5 fruit fly cellular contexts compared by ENCODE assay signal in the genomic region with DNA sequence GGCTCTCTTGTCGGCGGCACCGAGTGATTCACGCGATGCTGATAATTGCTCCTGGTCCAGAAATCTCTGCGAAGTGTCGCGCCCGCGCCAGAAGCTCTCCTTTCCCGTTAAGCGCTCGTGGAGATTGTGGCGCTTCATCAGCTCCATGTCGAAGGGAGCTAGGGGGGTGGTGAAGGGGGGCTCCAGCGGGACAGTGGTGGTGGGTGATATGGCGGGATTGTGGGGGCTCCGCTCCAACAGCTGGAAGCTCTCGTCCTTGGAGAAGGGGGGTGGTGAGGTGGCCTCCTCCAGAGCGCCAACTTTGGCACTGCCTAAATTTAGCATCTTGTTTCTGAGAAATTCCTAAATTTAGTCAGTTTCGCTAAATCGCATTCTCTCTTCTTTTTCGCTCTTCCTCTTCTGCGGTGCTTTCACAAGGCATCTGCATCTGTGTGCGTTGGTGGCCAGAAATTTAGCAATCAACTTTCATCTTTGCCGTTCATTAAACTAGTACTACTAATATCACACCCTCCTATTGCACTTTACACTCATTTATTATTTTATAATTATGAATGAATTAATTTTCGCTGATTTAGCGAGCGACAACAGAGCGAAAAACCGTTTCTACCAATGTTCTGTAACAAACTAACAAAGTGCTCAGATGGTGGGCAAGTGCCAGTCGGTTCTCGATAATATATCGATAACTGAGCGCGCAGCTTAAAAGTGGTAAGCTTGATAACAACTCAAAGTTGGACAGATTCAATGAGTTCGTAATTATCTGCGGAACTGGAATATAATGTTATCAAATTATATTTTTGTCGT.
TF ChIP-seq lines count a peak whose summit lies in the region.

A gene (minus strand): TSS at position 631 of the 801 bp plus-strand sequence.

- TF ChIP-seq CTCF in whole organism, embryonic (GFP tag; optimal IDR thresholded peaks at IDR 0.05; lab: Kevin White, UChicago): no peak

TF ChIP-seq in whole organism, adult, 20 proteins besides CTCF, POLR2A, EP300 and RAD21:
- TF ChIP-seq CG12768 (GFP tag; optimal IDR thresholded peaks at IDR 0.05; lab: Kevin White, UChicago) (peak; percentile 43), kay (GFP tag; lab: Kevin White, UChicago; ENCODE audit: borderline replicate concordance) (no peak), ovo (GFP tag; optimal IDR thresholded peaks at IDR 0.05; lab: Kevin White, UChicago) (no peak), Hr96 (GFP tag; optimal IDR thresholded peaks at IDR 0.05; lab: Kevin White, UChicago) (peak; percentile 18), CG33017 (tag; optimal IDR thresholded peaks at IDR 0.05; lab: Kevin White, UChicago) (no peak)

TF ChIP-seq in whole organism, embryonic, 481 proteins besides CTCF, POLR2A, EP300 and RAD21 (continues in another document):
- TF ChIP-seq chif (GFP tag; optimal IDR thresholded peaks at IDR 0.05; lab: Kevin White, UChicago) (no peak), dpn (GFP tag; optimal IDR thresholded peaks at IDR 0.05; lab: Kevin White, UChicago) (no peak), CG10274 (GFP tag; optimal IDR thresholded peaks at IDR 0.05; lab: Kevin White, UChicago) (no peak), CG13894 (tag; optimal IDR thresholded peaks at IDR 0.05; lab: Kevin White, UChicago) (no peak), CG15479 (GFP tag; optimal IDR thresholded peaks at IDR 0.05; lab: Kevin White, UChicago) (no peak), Sin3A (optimal IDR thresholded peaks at IDR 0.05; lab: Kevin White, UChicago) (peak; percentile 7), Neu2 (GFP tag; optimal IDR thresholded peaks at IDR 0.05; lab: Kevin White, UChicago; ENCODE audit: borderline replicate concordance) (no peak), nerfin-1 (tag; optimal IDR thresholded peaks at IDR 0.05; lab: Kevin White, UChicago) (no peak), Dad (GFP tag; optimal IDR thresholded peaks at IDR 0.05; lab: Kevin White, UChicago) (no peak), MESR4 (GFP tag; optimal IDR thresholded peaks at IDR 0.05; lab: Kevin White, UChicago) (no peak), Pdp1 (GFP tag; optimal IDR thresholded peaks at IDR 0.05; lab: Kevin White, UChicago) (peak in 1 of 2 experiments; percentile 51), CG16813 (GFP tag; IDR thresholded peaks at IDR 0.05; lab: Robert Waterston, UW; ENCODE audit: partially characterized antibody) (no peak), slbo (GFP tag; IDR thresholded peaks at IDR 0.05; lab: Robert Waterston, UW) (no peak), Max (GFP tag; optimal IDR thresholded peaks at IDR 0.05; lab: Kevin White, UChicago) (no peak), CG12155 (GFP tag; optimal IDR thresholded peaks at IDR 0.05; lab: Kevin White, UChicago) (no peak), CG17829 (tag; optimal IDR thresholded peaks at IDR 0.05; lab: Kevin White, UChicago) (no peak), fu2 (GFP tag; optimal IDR thresholded peaks at IDR 0.05; lab: Kevin White, UChicago) (no peak), Aef1 (GFP tag; IDR thresholded peaks at IDR 0.05; lab: Robert Waterston, UW) (no peak), croc (GFP tag; conservative IDR thresholded peaks at IDR 0.05; lab: Robert Waterston, UW) (0 out of 3 replicates have a peak, but pooled peaks have one; percentile 8)

TF ChIP-seq in whole organism, prepupa, 60 proteins besides CTCF, POLR2A, EP300 and RAD21 (continues in another document):
- TF ChIP-seq CG1621 (tag; optimal IDR thresholded peaks at IDR 0.05; lab: Kevin White, UChicago) (no peak), CG7368 (GFP tag; optimal IDR thresholded peaks at IDR 0.05; lab: Kevin White, UChicago) (no peak), Lpt (GFP tag; optimal IDR thresholded peaks at IDR 0.05; lab: Kevin White, UChicago) (no peak), CG3919 (GFP tag; optimal IDR thresholded peaks at IDR 0.05; lab: Kevin White, UChicago) (no peak), Hr39 (GFP tag; optimal IDR thresholded peaks at IDR 0.05; lab: Kevin White, UChicago) (no peak), Eip78C (GFP tag; lab: Kevin White, UChicago) (peak; percentile 81), CG11294 (GFP tag; IDR thresholded peaks at IDR 0.05; lab: Robert Waterston, UW) (no peak), CG8119 (GFP tag; IDR thresholded peaks at IDR 0.05; lab: Robert Waterston, UW) (no peak), svp (GFP tag; lab: Kevin White, UChicago) (peak; percentile 46), pdm3 (GFP tag; optimal IDR thresholded peaks at IDR 0.05; lab: Kevin White, UChicago) (no peak), Sox14 (GFP tag; optimal IDR thresholded peaks at IDR 0.05; lab: Kevin White, UChicago) (no peak), Sox102F (GFP tag; optimal IDR thresholded peaks at IDR 0.05; lab: Kevin White, UChicago) (no peak), CG34406 (GFP tag; optimal IDR thresholded peaks at IDR 0.05; lab: Kevin White, UChicago) (no peak), Eip93F (GFP tag; optimal IDR thresholded peaks at IDR 0.05; lab: Kevin White, UChicago) (peak; percentile 51), CG15336 (GFP tag; IDR thresholded peaks at IDR 0.05; lab: Robert Waterston, UW) (peak; percentile 25; the same call in 1 of the 2 replicates), CG10669 (GFP tag; optimal IDR thresholded peaks at IDR 0.05; lab: Kevin White, UChicago) (no peak), CG6163 (GFP tag; IDR thresholded peaks at IDR 0.05; lab: Robert Waterston, UW) (no peak), Ets96B (tag; optimal IDR thresholded peaks at IDR 0.05; lab: Kevin White, UChicago) (no peak), spab (GFP tag; optimal IDR thresholded peaks at IDR 0.05; lab: Kevin White, UChicago) (no peak), topi (GFP tag; optimal IDR thresholded peaks at IDR 0.05; lab: Kevin White, UChicago) (no peak), Smox (GFP tag; optimal IDR thresholded peaks at IDR 0.05; lab: Kevin White, UChicago) (peak; percentile 25)

TF ChIP-seq in whole organism, pupa, 21 proteins besides CTCF, POLR2A, EP300 and RAD21:
- TF ChIP-seq CG13204 (GFP tag; optimal IDR thresholded peaks at IDR 0.05; lab: Kevin White, UChicago): peak; percentile 7
- no peak for TF ChIP-seq CG17806 (tag; optimal IDR thresholded peaks at IDR 0.05; lab: Kevin White, UChicago)
- TF ChIP-seq CG8159 (tag; optimal IDR thresholded peaks at IDR 0.05; lab: Kevin White, UChicago): no peak
- TF ChIP-seq CG4496 (GFP tag; IDR thresholded peaks at IDR 0.05; lab: Robert Waterston, UW): 0 out of 3 replicates have a peak, but pooled peaks have one; percentile 23
- TF ChIP-seq CG14655 (GFP tag; optimal IDR thresholded peaks at IDR 0.05; lab: Kevin White, UChicago): no peak
- TF ChIP-seq Pif1B (GFP tag; optimal IDR thresholded peaks at IDR 0.05; lab: Kevin White, UChicago): no peak
- no peak for TF ChIP-seq rn (GFP tag; IDR thresholded peaks at IDR 0.05; lab: Robert Waterston, UW)
- no peak for TF ChIP-seq CG10348 (GFP tag; IDR thresholded peaks at IDR 0.05; lab: Robert Waterston, UW)
- 0 out of 2 replicates have a peak, but pooled peaks have one; percentile 29 for TF ChIP-seq CG12605 (GFP tag; IDR thresholded peaks at IDR 0.05; lab: Robert Waterston, UW)
- TF ChIP-seq fd96Ca (GFP tag; IDR thresholded peaks at IDR 0.05; lab: Robert Waterston, UW): no peak
- TF ChIP-seq CG32121 (GFP tag; IDR thresholded peaks at IDR 0.05; lab: Robert Waterston, UW): 0 out of 2 replicates have a peak, but pooled peaks have one; percentile 11
- no peak; the same call in 1 of the 2 replicates for TF ChIP-seq Ets98B (GFP tag; IDR thresholded peaks at IDR 0.05; lab: Robert Waterston, UW)
- TF ChIP-seq EcR (GFP tag; optimal IDR thresholded peaks at IDR 0.05; lab: Kevin White, UChicago): no peak
TF ChIP-seq in whole organism, pupa: peak in this region for 4.

TF ChIP-seq in whole organism, wandering third instar larva, 38 proteins besides CTCF, POLR2A, EP300 and RAD21:
- peak; percentile 70 for TF ChIP-seq GATAd (GFP tag; optimal IDR thresholded peaks at IDR 0.05; lab: Kevin White, UChicago)
- TF ChIP-seq Rel (GFP tag; optimal IDR thresholded peaks at IDR 0.05; lab: Kevin White, UChicago): no peak
- TF ChIP-seq Rel (tag; optimal IDR thresholded peaks at IDR 0.05; lab: Kevin White, UChicago): peak; percentile 88
- TF ChIP-seq lola (GFP tag; optimal IDR thresholded peaks at IDR 0.05; lab: Kevin White, UChicago): peak; percentile 60
- peak; percentile 4 for TF ChIP-seq sage (GFP tag; optimal IDR thresholded peaks at IDR 0.05; lab: Kevin White, UChicago)
- no peak for TF ChIP-seq dsf (GFP tag; optimal IDR thresholded peaks at IDR 0.05; lab: Kevin White, UChicago; ENCODE audit: borderline replicate concordance)
TF ChIP-seq in whole organism, wandering third instar larva: peak in this region for 4.
